Worm (Caenorhabditis elegans) whole organism, L4/young adult: Measurements from ENCODE around the gene col-141.

Source experiments
- W03F9.2 ChIP-seq: fragments of 150-350 bp; optimal IDR thresholded peaks from 2 replicates; lab custom pipeline; 2014; ENCODE audit warnings: missing biosample characterization, missing genetic modification characterization
- dao-5 ChIP-seq: sonication (generic microtip); optimal IDR thresholded peaks from 2 replicates; lab custom pipeline; 2016; ENCODE audit warnings: missing genotype, missing genetic modification characterization, moderate library complexity, missing compliant biosample characterization
- him-1 ChIP-seq: sonication (generic microtip); optimal IDR thresholded peaks from 2 replicates; lab custom pipeline; 2016; ENCODE audit warnings: missing genotype, missing genetic modification reagents, missing genetic modification characterization, missing compliant biosample characterization

Gene col-141

ce11 chrV:6835242-6835641, 5.7 kb downstream of the col-141 start, which contains the start of the genes T15B7.14 and col-143:
T15B7.14 (minus strand) TSS chrV:6835342.
col-143 (plus strand) TSS chrV:6835635.
- TF ChIP-seq dao-5 (tag; lab: Kevin White, UChicago) (no peak), him-1 (tag; lab: Kevin White, UChicago) (no peak)

DNA sequence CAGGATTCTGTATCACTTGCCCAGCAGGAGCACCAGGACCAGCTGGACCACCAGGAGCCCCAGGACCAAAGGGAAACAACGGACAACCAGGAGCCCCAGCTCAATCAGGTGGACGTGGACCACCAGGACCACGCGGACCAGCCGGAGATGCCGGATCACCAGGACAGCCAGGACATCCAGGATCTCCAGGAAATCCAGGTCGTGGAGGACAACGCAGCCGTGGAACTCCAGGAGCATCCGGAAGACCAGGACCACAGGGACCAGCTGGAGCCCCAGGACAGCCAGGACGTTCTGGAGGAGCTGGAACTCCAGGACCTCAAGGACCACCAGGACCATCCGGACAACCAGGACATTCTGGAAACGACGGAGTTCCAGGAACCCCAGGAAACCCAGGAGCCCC, 6.5 kb downstream of the col-141 start:
- no peak for TF ChIP-seq W03F9.2
- TF ChIP-seq him-1 (tag; lab: Kevin White, UChicago): no peak
- TF ChIP-seq dao-5 (tag; lab: Kevin White, UChicago): no peak

ce11 chrV:6838599-6838998, 9.1 kb downstream of the col-141 start, which contains the start of gene T15B7.15:
T15B7.15 (minus strand) TSS chrV:6838665.
- TF ChIP-seq him-1 (tag; lab: Kevin White, UChicago) (no peak), W03F9.2 (no peak), dao-5 (tag; lab: Kevin White, UChicago) (no peak)

- no peak for TF ChIP-seq W03F9.2
- no peak for TF ChIP-seq him-1 (tag; lab: Kevin White, UChicago)
- no peak for TF ChIP-seq dao-5 (tag; lab: Kevin White, UChicago)
These were observed 9.5 kb downstream of the col-141 start, which contains the start of gene hpo-8 for ce11 chrV:6839008-6839407. hpo-8 (plus strand) TSS chrV:6839289.

DNA sequence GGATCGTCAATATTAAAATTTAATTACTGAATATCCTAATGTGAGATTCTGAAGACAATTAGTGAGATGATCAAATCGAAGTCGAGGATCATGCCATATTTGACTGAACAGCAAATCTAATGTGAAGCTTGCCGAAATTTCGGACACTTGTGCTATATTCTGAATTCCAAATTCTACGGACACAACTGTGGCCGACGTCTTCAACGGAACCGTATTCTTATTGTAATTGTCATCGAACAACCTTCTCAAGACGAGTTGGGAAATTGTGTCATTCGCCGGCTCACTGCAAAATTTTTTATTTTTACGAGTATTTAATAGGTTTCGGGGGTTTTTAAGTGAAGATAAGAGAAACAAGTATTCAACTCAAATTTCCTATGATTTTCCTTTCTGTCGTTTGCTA, 12.9 kb downstream of the col-141 start, which contains the start of gene T15B7.1:
Gene T15B7.1 (plus strand): TSS at position 301 of the 400 bp plus-strand sequence.
- TF ChIP-seq W03F9.2: no peak
- TF ChIP-seq him-1 (tag; lab: Kevin White, UChicago): no peak
- TF ChIP-seq dao-5 (tag; lab: Kevin White, UChicago): no peak

ce11 chrV:6846507-6846906, 17.0 kb downstream of the col-141 start, which contains the start of gene lgc-54:
lgc-54 (minus strand) TSS chrV:6846607.
- TF ChIP-seq him-1 (tag; lab: Kevin White, UChicago) (no peak), W03F9.2 (no peak), dao-5 (tag; lab: Kevin White, UChicago) (no peak)

DNA sequence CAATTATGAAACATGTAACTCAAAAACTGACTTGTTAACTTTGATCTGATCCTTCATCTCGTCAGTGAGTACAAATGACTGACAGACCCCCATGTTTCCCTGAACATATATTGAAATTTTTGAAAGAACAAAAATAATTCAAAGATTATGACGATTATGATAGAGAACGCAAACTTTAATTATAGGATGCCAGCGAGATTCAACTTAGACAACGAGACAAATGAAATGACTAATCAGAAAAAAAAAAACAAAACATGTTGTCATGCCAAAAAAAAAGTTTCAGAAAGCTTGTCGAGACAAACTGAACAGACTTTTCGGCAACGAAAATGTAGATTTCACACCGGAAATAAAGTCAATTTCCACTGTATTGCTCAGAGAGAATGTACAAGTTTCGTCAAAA, 25.2 kb downstream of the col-141 start, which contains the start of gene gpa-10:
Gene gpa-10 (minus strand): TSS at position 101 of the 400 bp plus-strand sequence.
- TF ChIP-seq dao-5 (tag; lab: Kevin White, UChicago): no peak
- TF ChIP-seq W03F9.2: no peak
- no peak for TF ChIP-seq him-1 (tag; lab: Kevin White, UChicago)

DNA sequence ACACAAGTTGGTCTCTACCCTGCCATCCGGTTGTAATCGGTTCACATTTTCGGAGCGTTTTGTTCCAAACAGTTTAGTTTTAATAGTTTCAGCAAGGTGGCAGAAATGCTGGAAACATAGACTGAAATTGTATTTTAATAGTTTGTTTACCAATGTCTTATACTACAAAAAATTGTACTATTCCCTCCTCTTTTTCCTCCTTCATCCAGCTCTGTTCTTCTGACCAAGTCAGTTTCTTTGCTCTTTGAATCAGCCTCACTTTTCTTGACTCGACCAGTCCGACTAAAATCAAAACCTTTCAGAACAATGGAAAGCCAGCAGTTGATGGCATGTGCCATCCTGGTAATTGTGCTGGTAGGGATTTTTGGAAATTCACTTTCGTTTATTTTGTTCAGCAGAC, 40.5 kb downstream of the col-141 start, which contains the start of gene frpr-18:
Gene frpr-18 (plus strand): TSS at position 301 of the 400 bp plus-strand sequence.
- no peak for TF ChIP-seq him-1 (tag; lab: Kevin White, UChicago)
- TF ChIP-seq dao-5 (tag; lab: Kevin White, UChicago): no peak
- no peak for TF ChIP-seq W03F9.2

ce11 chrV:6874735-6875134, 45.2 kb downstream of the col-141 start:
- TF ChIP-seq W03F9.2 (no peak), dao-5 (tag; lab: Kevin White, UChicago) (no peak), him-1 (tag; lab: Kevin White, UChicago) (no peak)

ce11 chrV:6875795-6876194, 46.3 kb downstream of the col-141 start:
- TF ChIP-seq dao-5 (tag; lab: Kevin White, UChicago): no peak
- TF ChIP-seq him-1 (tag; lab: Kevin White, UChicago): no peak
- TF ChIP-seq W03F9.2: no peak

ce11 chrV:6876763-6877515, 47.4 kb downstream of the col-141 start:
- TF ChIP-seq W03F9.2: no peak
- no peak for TF ChIP-seq dao-5 (tag; lab: Kevin White, UChicago)
- TF ChIP-seq him-1 (tag; lab: Kevin White, UChicago): no peak

ce11 chrV:6878559-6878958, 49.1 kb downstream of the col-141 start:
- no peak for TF ChIP-seq dao-5 (tag; lab: Kevin White, UChicago)
- TF ChIP-seq him-1 (tag; lab: Kevin White, UChicago): no peak
- TF ChIP-seq W03F9.2: no peak

DNA sequence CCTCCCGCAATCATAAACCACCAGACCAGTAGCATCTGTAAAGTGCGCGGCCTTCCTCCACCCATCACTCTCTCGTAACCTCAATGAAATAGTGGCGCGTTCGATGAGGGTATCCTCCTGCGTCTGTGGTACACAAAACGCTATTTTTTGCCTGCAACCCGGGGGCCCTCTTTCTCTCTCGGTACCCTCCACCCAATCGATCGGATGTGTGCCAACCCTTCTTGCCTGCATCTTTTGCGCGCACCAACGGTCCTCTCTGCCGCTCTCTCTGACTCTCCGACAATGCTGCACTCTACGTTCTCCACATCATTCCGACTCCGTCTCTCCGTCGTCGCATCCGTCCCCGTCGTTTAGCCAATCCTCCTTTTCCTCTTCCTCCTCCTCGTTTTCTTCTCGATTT, 50.0 kb downstream of the col-141 start:
- TF ChIP-seq him-1 (tag; lab: Kevin White, UChicago) (peak; percentile 70), W03F9.2 (no peak)
